Worm (Caenorhabditis elegans) whole organism, midembryonic: ENCODE data around the gene F44D12.6.

ENCODE experiments used
- T22C8.4 ChIP-seq: fragments of 200-800 bp; sonication (Bioruptor generic); IDR thresholded peaks from 2 replicates; pipeline ENCODE4 v1.3.6; 2022; ENCODE audit warnings: missing genetic modification characterization, missing compliant biosample characterization
- cog-1 ChIP-seq: sonication (generic microtip); optimal IDR thresholded peaks from 2 replicates; lab custom pipeline; 2016; ENCODE audit warnings: missing genetic modification characterization, missing compliant biosample characterization
- flt-1 ChIP-seq: fragments of 200-800 bp; sonication (Bioruptor generic); IDR thresholded peaks from 2 replicates; pipeline ENCODE4 v1.3.6; 2022; ENCODE audit warnings: missing genetic modification characterization, missing compliant biosample characterization
- klf-2 ChIP-seq: fragments of 200-800 bp; sonication (Bioruptor generic); conservative IDR thresholded peaks from 2 replicates; pipeline ENCODE4 v1.3.6; 2022; ENCODE audit warnings: missing genetic modification reagents, missing genetic modification characterization, missing compliant biosample characterization
- med-1 ChIP-seq: sonication (generic microtip); optimal IDR thresholded peaks from 2 replicates; lab custom pipeline; 2017; ENCODE audit warnings: missing genetic modification characterization, mild to moderate bottlenecking, missing compliant biosample characterization, antibody characterized with exemption, missing genetic modification reagents; ENCODE audit not compliant: insufficient read depth
- ref-1 ChIP-seq: fragments of 200-800 bp; sonication (Bioruptor generic); conservative IDR thresholded peaks from 2 replicates; pipeline ENCODE4 v1.3.6; 2022; ENCODE audit warnings: missing genetic modification reagents, missing genetic modification characterization, missing compliant biosample characterization
- tab-1 ChIP-seq: fragments of 200-800 bp; sonication (Bioruptor generic); IDR thresholded peaks from 2 replicates; pipeline ENCODE4 v1.3.6; 2022; ENCODE audit warnings: missing genetic modification characterization, missing compliant biosample characterization
- ztf-23 ChIP-seq: fragments of 200-800 bp; sonication (Bioruptor generic); IDR thresholded peaks from 2 replicates; pipeline ENCODE4 v1.3.6; 2022; ENCODE audit warnings: missing genetic modification reagents, missing genetic modification characterization, missing compliant biosample characterization
- ztf-29 ChIP-seq: fragments of 200-800 bp; sonication (Bioruptor generic); IDR thresholded peaks from 2 replicates; pipeline ENCODE4 v1.3.6; 2022; ENCODE audit warnings: missing genetic modification reagents, missing genetic modification characterization, missing compliant biosample characterization

The F44D12.6 gene

DNA sequence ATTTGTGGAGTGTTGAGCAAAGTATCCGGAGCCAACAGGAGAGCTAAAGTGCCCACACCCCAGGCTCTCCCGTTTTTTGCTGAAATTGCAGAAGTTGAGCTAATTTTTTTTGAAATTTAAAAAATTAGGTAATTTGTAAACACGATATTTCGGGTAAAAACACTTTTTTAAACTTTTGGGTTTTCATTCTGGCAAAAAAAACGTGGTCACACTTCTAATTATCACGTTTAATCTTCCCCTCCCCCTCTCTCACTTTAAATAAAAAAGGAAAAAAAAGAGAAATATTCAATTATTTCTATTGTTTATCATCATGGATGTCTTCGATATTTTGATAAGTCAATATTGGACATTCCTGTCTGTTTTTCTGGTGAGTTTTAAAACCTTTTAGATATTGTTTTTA, at the start of gene F44D12.6:
TSS of gene F44D12.6 (plus strand) at position 301 of the 400 bp plus-strand sequence.
- TF ChIP-seq ref-1, result no peak
- no peak for TF ChIP-seq cog-1
- TF ChIP-seq ztf-23 (GFP tag; lab: Robert Waterston, UW), result no peak
- TF ChIP-seq ztf-29 (GFP tag; lab: Robert Waterston, UW), result no peak
- no peak for TF ChIP-seq tab-1
- no peak for TF ChIP-seq flt-1
- no peak for TF ChIP-seq klf-2 (GFP tag; lab: Robert Waterston, UW)
- TF ChIP-seq med-1 (GFP tag; lab: Kevin White, UChicago), result no peak
- TF ChIP-seq T22C8.4 (GFP tag; lab: Robert Waterston, UW), result no peak

DNA sequence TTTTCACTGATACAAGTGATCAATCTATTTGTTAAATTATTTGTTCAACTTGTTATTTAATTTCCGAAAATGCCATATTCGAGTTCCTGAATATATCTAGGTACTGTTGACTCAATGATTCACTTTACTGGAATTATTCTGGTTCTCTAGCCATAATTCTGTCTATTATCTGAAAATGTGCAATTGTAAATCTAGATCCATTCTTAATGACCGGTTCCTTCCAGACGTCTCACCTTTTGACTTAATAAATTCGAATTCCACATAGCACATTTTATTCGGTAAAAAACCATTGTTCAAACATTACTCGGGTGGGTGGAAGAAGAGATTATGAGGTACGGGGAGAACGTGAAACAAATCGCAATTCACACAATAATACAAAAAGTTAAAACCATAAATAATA, 43.7 kb upstream of the F44D12.6 start:
- no peak for TF ChIP-seq ztf-23 (GFP tag; lab: Robert Waterston, UW)
- TF ChIP-seq flt-1, result no peak
- no peak for TF ChIP-seq cog-1
- TF ChIP-seq med-1 (GFP tag; lab: Kevin White, UChicago), result no peak
- TF ChIP-seq ref-1, result no peak
- TF ChIP-seq T22C8.4 (GFP tag; lab: Robert Waterston, UW), result no peak
- no peak for TF ChIP-seq tab-1
- no peak for TF ChIP-seq klf-2 (GFP tag; lab: Robert Waterston, UW)
- TF ChIP-seq ztf-29 (GFP tag; lab: Robert Waterston, UW), result no peak

DNA sequence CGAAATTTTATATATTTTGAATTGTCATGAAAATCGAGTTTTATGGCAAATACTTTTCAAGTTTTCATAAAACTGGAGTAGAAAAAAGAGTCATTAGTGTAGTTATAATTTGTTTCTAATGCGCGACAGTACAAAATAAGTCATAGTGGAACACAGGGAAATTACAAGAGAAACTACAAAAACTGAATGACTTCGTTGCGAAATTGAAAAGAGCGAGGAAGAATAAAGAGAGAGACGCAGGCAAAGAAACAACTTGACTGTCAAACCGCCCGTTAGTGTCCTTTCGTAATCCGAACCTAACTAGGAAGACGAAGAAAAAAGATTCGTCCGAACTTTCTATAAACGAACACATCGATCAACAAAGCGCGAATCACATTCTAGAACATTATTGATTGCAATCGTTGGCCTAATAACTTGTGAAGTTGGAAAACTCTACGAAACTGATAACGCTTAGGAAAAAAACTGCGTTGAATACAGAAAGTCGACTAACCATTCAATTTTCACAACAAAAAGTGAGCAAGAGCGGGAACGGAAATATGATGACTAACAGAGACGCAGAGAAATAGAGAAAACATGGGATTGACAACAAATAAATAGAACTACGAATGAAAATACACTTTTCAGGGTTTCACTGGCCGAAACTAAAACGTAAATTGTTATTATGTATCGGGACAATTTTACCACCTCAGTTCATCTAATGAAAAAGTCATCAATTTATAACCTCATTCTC, 39.6 kb upstream of the F44D12.6 start:
- TF ChIP-seq tab-1 (no peak), ref-1 (no peak), ztf-29 (GFP tag; lab: Robert Waterston, UW) (no peak), T22C8.4 (GFP tag; lab: Robert Waterston, UW) (no peak), klf-2 (GFP tag; lab: Robert Waterston, UW) (no peak), flt-1 (no peak), cog-1 (no peak), med-1 (GFP tag; lab: Kevin White, UChicago) (no peak), ztf-23 (GFP tag; lab: Robert Waterston, UW) (no peak)

ce11 chrIV:9994895-9995394, 38.2 kb upstream of the F44D12.6 start, which contains the start of gene uba-1:
Gene uba-1 (minus strand): TSS chrIV:9994945.
- TF ChIP-seq tab-1, result no peak
- TF ChIP-seq ztf-29 (GFP tag; lab: Robert Waterston, UW), result no peak
- TF ChIP-seq ref-1, result no peak
- no peak for TF ChIP-seq flt-1
- no peak for TF ChIP-seq klf-2 (GFP tag; lab: Robert Waterston, UW)
- no peak for TF ChIP-seq ztf-23 (GFP tag; lab: Robert Waterston, UW)
- no peak for TF ChIP-seq T22C8.4 (GFP tag; lab: Robert Waterston, UW)
- TF ChIP-seq med-1 (GFP tag; lab: Kevin White, UChicago), result no peak
- no peak for TF ChIP-seq cog-1

DNA sequence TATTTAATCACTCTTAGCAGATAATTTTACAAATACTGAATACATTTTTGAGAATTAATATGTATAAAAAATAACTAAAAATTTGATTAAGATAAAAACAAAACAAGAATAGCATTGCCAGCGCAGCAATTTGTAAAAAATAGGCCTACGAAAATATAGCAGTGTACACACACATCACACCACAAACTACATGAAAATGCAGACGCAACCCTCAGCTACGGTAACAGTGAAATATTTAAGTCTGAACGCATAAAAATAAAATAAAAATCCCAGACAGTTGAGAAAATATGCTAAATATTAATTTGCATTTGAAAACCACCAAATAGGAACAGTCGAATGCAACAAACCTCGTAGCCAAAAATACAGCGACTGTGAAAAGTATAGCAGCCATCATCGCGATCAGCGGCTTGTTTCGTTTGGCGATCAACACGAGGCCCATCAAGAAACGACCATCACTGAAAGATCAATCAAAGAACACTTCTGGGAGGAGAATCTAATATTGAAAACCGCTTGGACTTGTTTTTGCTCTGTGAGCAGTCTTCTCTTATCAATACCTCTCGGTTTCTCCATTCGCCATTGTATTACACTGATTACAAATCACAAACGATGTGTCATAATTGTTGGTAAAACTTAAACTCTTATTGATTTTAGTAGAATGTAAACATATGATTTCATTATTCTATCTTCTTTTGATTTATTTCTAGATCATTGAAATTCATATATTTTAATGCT, 34.5 kb upstream of the F44D12.6 start, which contains the start of gene pyp-1:
TSS of gene pyp-1 (minus strand) at position 439 of the 732 bp plus-strand sequence.
- no peak for TF ChIP-seq ref-1
- TF ChIP-seq flt-1, result no peak
- no peak for TF ChIP-seq med-1 (GFP tag; lab: Kevin White, UChicago)
- no peak for TF ChIP-seq cog-1
- no peak for TF ChIP-seq ztf-29 (GFP tag; lab: Robert Waterston, UW)
- no peak for TF ChIP-seq klf-2 (GFP tag; lab: Robert Waterston, UW)
- no peak for TF ChIP-seq ztf-23 (GFP tag; lab: Robert Waterston, UW)
- TF ChIP-seq T22C8.4 (GFP tag; lab: Robert Waterston, UW), result no peak
- no peak for TF ChIP-seq tab-1

- no peak for TF ChIP-seq ztf-23 (GFP tag; lab: Robert Waterston, UW)
- TF ChIP-seq ztf-29 (GFP tag; lab: Robert Waterston, UW), result no peak
- TF ChIP-seq med-1 (GFP tag; lab: Kevin White, UChicago), result no peak
- TF ChIP-seq ref-1, result no peak
- no peak for TF ChIP-seq cog-1
- TF ChIP-seq tab-1, result no peak
- no peak for TF ChIP-seq klf-2 (GFP tag; lab: Robert Waterston, UW)
Measured at ce11 chrIV:10001748-10002147, 31.4 kb upstream of the F44D12.6 start, which contains the start of gene C47E12.3. Gene C47E12.3 (minus strand): TSS chrIV:10001848.

ce11 chrIV:10003372-10003771, 29.8 kb upstream of the F44D12.6 start, which contains the start of the genes C47E12.2 and sars-1:
Gene C47E12.2 (minus strand): TSS chrIV:10003502.
Gene sars-1 (plus strand): TSS chrIV:10003726.
- TF ChIP-seq tab-1 (no peak), ztf-29 (GFP tag; lab: Robert Waterston, UW) (no peak), T22C8.4 (GFP tag; lab: Robert Waterston, UW) (no peak), ref-1 (no peak), med-1 (GFP tag; lab: Kevin White, UChicago) (no peak), klf-2 (GFP tag; lab: Robert Waterston, UW) (no peak), cog-1 (no peak), ztf-23 (GFP tag; lab: Robert Waterston, UW) (no peak), flt-1 (no peak)

DNA sequence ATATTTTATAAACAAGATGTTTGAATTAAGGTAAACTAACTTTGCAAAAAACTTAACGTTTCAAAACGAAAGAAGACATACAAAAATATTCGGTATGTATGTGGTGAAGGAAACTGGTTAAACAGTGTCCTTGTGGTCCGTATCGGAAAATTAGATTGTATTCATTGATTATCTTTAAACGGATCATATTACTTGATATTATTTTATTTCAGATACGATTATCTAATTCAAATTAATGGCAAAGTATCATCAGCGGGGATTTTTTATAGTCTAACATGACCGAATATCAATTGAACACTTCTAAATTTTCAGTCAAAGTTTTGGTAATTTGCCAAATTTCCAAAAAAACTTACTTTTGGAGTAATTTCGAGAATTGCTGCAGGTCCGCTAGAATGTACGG, 26.4 kb upstream of the F44D12.6 start, which contains the start of gene C47E12.13:
TSS of gene C47E12.13 (minus strand) at position 101 of the 400 bp plus-strand sequence.
- no peak for TF ChIP-seq med-1 (GFP tag; lab: Kevin White, UChicago)
- TF ChIP-seq tab-1, result no peak
- no peak for TF ChIP-seq klf-2 (GFP tag; lab: Robert Waterston, UW)
- no peak for TF ChIP-seq flt-1
- TF ChIP-seq ztf-29 (GFP tag; lab: Robert Waterston, UW), result no peak
- no peak for TF ChIP-seq ztf-23 (GFP tag; lab: Robert Waterston, UW)
- TF ChIP-seq cog-1, result no peak
- no peak for TF ChIP-seq T22C8.4 (GFP tag; lab: Robert Waterston, UW)
- TF ChIP-seq ref-1, result no peak

- TF ChIP-seq cog-1 (no peak), ztf-23 (GFP tag; lab: Robert Waterston, UW) (no peak)
Measured at ce11 chrIV:10007758-10008157, 25.4 kb upstream of the F44D12.6 start.
